Fruit fly (Drosophila melanogaster) whole organism, embryonic: ENCODE measurements around the gene upSET.

Experiments used
- Atf-2 ChIP-seq: fragments of 200-800 bp; sonication (Bioruptor generic); optimal IDR thresholded peaks from 2 replicates; lab custom pipeline; 2016; ENCODE audit warnings: missing biosample characterization, missing genetic modification characterization
- Atf6 ChIP-seq: fragments of 200-800 bp; sonication (Bioruptor generic); IDR thresholded peaks from 2 replicates; pipeline ENCODE4 v1.3.6; 2022; ENCODE audit warnings: missing biosample characterization, missing genetic modification characterization
- BEAF-32 ChIP-seq: fragments of 200-800 bp; sonication (Bioruptor generic); optimal IDR thresholded peaks from 3 replicates; lab custom pipeline; 2017; ENCODE audit warnings: missing biosample characterization, missing genetic modification characterization, mild to moderate bottlenecking, moderate library complexity, missing genetic modification reagents
- CG10543 ChIP-seq: fragments of 200-800 bp; sonication (Bioruptor generic); optimal IDR thresholded peaks from 3 replicates; lab custom pipeline; 2017; ENCODE audit warnings: missing biosample characterization, mild to moderate bottlenecking, missing genetic modification characterization, moderate library complexity
- CG10979 ChIP-seq: fragments of 200-800 bp; sonication (Bioruptor generic); optimal IDR thresholded peaks from 2 replicates; lab custom pipeline; 2018; ENCODE audit warnings: missing biosample characterization, mild to moderate bottlenecking, missing genetic modification characterization, moderate library complexity
- CG11456 ChIP-seq: fragments of 200-800 bp; sonication (Bioruptor generic); IDR thresholded peaks from 3 replicates; pipeline ENCODE4 v1.3.6; 2022; ENCODE audit warnings: missing biosample characterization, missing genetic modification characterization
- CG11696 ChIP-seq: fragments of 200-800 bp; sonication (Bioruptor generic); IDR thresholded peaks from 2 replicates; pipeline ENCODE4 v1.3.6; 2022; ENCODE audit warnings: missing biosample characterization, missing genetic modification characterization
- CG1602 ChIP-seq: fragments of 200-800 bp; sonication (Bioruptor generic); optimal IDR thresholded peaks from 3 replicates; lab custom pipeline; 2016; ENCODE audit warnings: missing biosample characterization, missing genetic modification characterization
- CG16813 ChIP-seq: fragments of 200-800 bp; sonication (Bioruptor generic); IDR thresholded peaks from 3 replicates; pipeline ENCODE4 v1.3.6; 2022; ENCODE audit warnings: missing biosample characterization, missing genetic modification characterization; ENCODE audit not compliant: partially characterized antibody
- CG18011 ChIP-seq: fragments of 200-800 bp; sonication (Bioruptor generic); optimal IDR thresholded peaks from 2 replicates; lab custom pipeline; 2017; ENCODE audit warnings: missing biosample characterization, missing genetic modification characterization, mild to moderate bottlenecking, moderate library complexity, missing genotype
- CG18619 ChIP-seq: fragments of 200-800 bp; sonication (Bioruptor generic); optimal IDR thresholded peaks from 3 replicates; lab custom pipeline; 2017; ENCODE audit warnings: missing biosample characterization, mild to moderate bottlenecking, missing genetic modification characterization
- CG2199 ChIP-seq: fragments of 200-800 bp; sonication (Bioruptor generic); IDR thresholded peaks from 3 replicates; pipeline ENCODE4 v1.3.6; 2022; ENCODE audit warnings: missing biosample characterization, missing genetic modification characterization
- CG2889 ChIP-seq: fragments of 200-800 bp; sonication (Bioruptor generic); IDR thresholded peaks from 3 replicates; pipeline ENCODE4 v1.3.6; 2022; ENCODE audit warnings: missing biosample characterization, missing genetic modification characterization
- CG30403 ChIP-seq: fragments of 200-800 bp; sonication (Bioruptor generic); optimal IDR thresholded peaks from 3 replicates; lab custom pipeline; 2016; ENCODE audit warnings: missing biosample characterization, missing genetic modification characterization
- CG31224 ChIP-seq: fragments of 200-800 bp; sonication (Bioruptor generic); IDR thresholded peaks from 2 replicates; pipeline ENCODE4 v1.3.6; 2022; ENCODE audit warnings: missing biosample characterization, missing genetic modification characterization
- CG3163 ChIP-seq: fragments of 200-800 bp; sonication (Bioruptor generic); optimal IDR thresholded peaks from 3 replicates; lab custom pipeline; 2016; ENCODE audit warnings: missing biosample characterization, missing genetic modification characterization
- CG3407 ChIP-seq: fragments of 200-800 bp; sonication (Bioruptor generic); optimal IDR thresholded peaks from 2 replicates; lab custom pipeline; 2018; ENCODE audit warnings: missing biosample characterization, mild to moderate bottlenecking, missing genetic modification characterization
- CG3726 ChIP-seq: fragments of 200-800 bp; sonication (Bioruptor generic); IDR thresholded peaks from 3 replicates; pipeline ENCODE4, ENCODE4 v1.3.6; 2022; ENCODE audit warnings: missing biosample characterization, missing genetic modification characterization
- CG3838 ChIP-seq: fragments of 200-800 bp; sonication (Bioruptor generic); optimal IDR thresholded peaks from 3 replicates; lab custom pipeline; 2016; ENCODE audit warnings: missing biosample characterization, missing genetic modification characterization
- CG6175 ChIP-seq: fragments of 200-800 bp; sonication (Bioruptor generic); IDR thresholded peaks from 3 replicates; pipeline ENCODE4 v1.3.6; 2022; ENCODE audit warnings: missing biosample characterization, missing genetic modification characterization
- CG6765 ChIP-seq: fragments of 200-800 bp; sonication (Bioruptor generic); optimal IDR thresholded peaks from 3 replicates; lab custom pipeline; 2017; ENCODE audit warnings: missing biosample characterization, mild to moderate bottlenecking, missing genetic modification characterization
- CG7839 ChIP-seq: fragments of 200-800 bp; sonication (Bioruptor generic); optimal IDR thresholded peaks from 3 replicates; lab custom pipeline; 2018; ENCODE audit warnings: missing biosample characterization, mild to moderate bottlenecking, missing genetic modification characterization, moderate library complexity
- CG7963 ChIP-seq: fragments of 200-800 bp; sonication (Bioruptor generic); IDR thresholded peaks from 3 replicates; pipeline ENCODE4 v1.3.6; 2022; ENCODE audit warnings: missing biosample characterization, missing genetic modification characterization; ENCODE audit not compliant: partially characterized antibody
- CG8944 ChIP-seq: fragments of 200-800 bp; sonication (Bioruptor generic); optimal IDR thresholded peaks from 3 replicates; lab custom pipeline; 2016; ENCODE audit warnings: missing biosample characterization, missing genetic modification characterization
- CG9797 ChIP-seq: fragments of 200-800 bp; sonication (Bioruptor generic); optimal IDR thresholded peaks from 3 replicates; lab custom pipeline; 2018; ENCODE audit warnings: missing biosample characterization, mild to moderate bottlenecking, missing genetic modification characterization
- Deaf1 ChIP-seq: fragments of 200-800 bp; optimal IDR thresholded peaks from 3 replicates; lab custom pipeline; 2019; ENCODE audit warnings: missing biosample characterization, mild to moderate bottlenecking, missing genetic modification characterization, moderate library complexity
- Dref ChIP-seq: fragments of 200-800 bp; sonication (Bioruptor generic); IDR thresholded peaks from 2 replicates; pipeline ENCODE4 v1.3.6; 2022; ENCODE audit warnings: missing biosample characterization, missing genetic modification characterization
- H15 ChIP-seq: fragments of 200-800 bp; sonication (Bioruptor generic); IDR thresholded peaks from 3 replicates; pipeline ENCODE4 v1.3.6; 2022; ENCODE audit warnings: missing biosample characterization, missing genetic modification characterization
- HmgD ChIP-seq: fragments of 200-800 bp; sonication (Bioruptor generic); optimal IDR thresholded peaks from 3 replicates; lab custom pipeline; 2016; ENCODE audit warnings: missing biosample characterization, missing genetic modification characterization
- Hr51 ChIP-seq, 2 experiments: fragments of 200-800 bp; sonication (Bioruptor generic); optimal IDR thresholded peaks; 2 replicates in 1 of 2; 3 replicates in 1 of 2; lab custom pipeline; 2016 to 2018; ENCODE audit warnings: missing biosample characterization in 2 of 2, missing genetic modification characterization in 2 of 2, mild to moderate bottlenecking in 1 of 2, moderate library complexity in 1 of 2
- MESR4 ChIP-seq: fragments of 200-800 bp; sonication (Bioruptor generic); optimal IDR thresholded peaks from 2 replicates; lab custom pipeline; 2018; ENCODE audit warnings: missing biosample characterization, mild to moderate bottlenecking, missing genetic modification characterization, moderate library complexity
- Mrtf ChIP-seq: fragments of 200-800 bp; sonication (Bioruptor generic); IDR thresholded peaks from 3 replicates; pipeline ENCODE4 v1.3.6; 2022; ENCODE audit warnings: missing biosample characterization, missing genetic modification characterization
- Side ChIP-seq: fragments of 200-800 bp; sonication (Bioruptor generic); optimal IDR thresholded peaks from 2 replicates; lab custom pipeline; 2016; ENCODE audit warnings: missing biosample characterization, missing genetic modification characterization
- TFAM ChIP-seq: fragments of 200-800 bp; sonication (Bioruptor generic); optimal IDR thresholded peaks from 2 replicates; lab custom pipeline; 2017; ENCODE audit warnings: missing biosample characterization, missing genetic modification characterization, inconsistent platforms
- crc ChIP-seq: fragments of 200-800 bp; sonication (Bioruptor generic); optimal IDR thresholded peaks from 2 replicates; lab custom pipeline; 2016; ENCODE audit warnings: missing biosample characterization, missing genetic modification characterization
- cwo ChIP-seq: fragments of 200-800 bp; sonication (Bioruptor generic); optimal IDR thresholded peaks from 3 replicates; lab custom pipeline; 2017; ENCODE audit warnings: missing biosample characterization, missing genetic modification characterization, mild to moderate bottlenecking, moderate library complexity, missing genetic modification reagents
- dimm ChIP-seq: fragments of 200-800 bp; sonication (Bioruptor generic); IDR thresholded peaks from 2 replicates; pipeline ENCODE4 v1.3.6; 2022; ENCODE audit warnings: missing biosample characterization, missing genetic modification characterization
- dmrt11E ChIP-seq: fragments of 200-800 bp; sonication (Bioruptor generic); optimal IDR thresholded peaks from 3 replicates; lab custom pipeline; 2018; ENCODE audit warnings: missing biosample characterization, mild to moderate bottlenecking, missing genetic modification characterization, moderate library complexity
- fu2 ChIP-seq: fragments of 200-800 bp; sonication (Bioruptor generic); optimal IDR thresholded peaks from 2 replicates; lab custom pipeline; 2016; ENCODE audit warnings: missing biosample characterization, missing genetic modification characterization
- gro ChIP-seq: fragments of 200-800 bp; sonication (Bioruptor generic); optimal IDR thresholded peaks from 2 replicates; lab custom pipeline; 2016; ENCODE audit warnings: missing biosample characterization, missing genetic modification characterization
- insv ChIP-seq, 2 experiments: fragments of 200-800 bp; sonication (Bioruptor generic); optimal IDR thresholded peaks; 3 replicates each; lab custom pipeline; 2016 to 2018; ENCODE audit warnings: missing biosample characterization in 2 of 2, missing genetic modification characterization in 2 of 2
- mam ChIP-seq: fragments of 200-800 bp; sonication (Bioruptor generic); optimal IDR thresholded peaks from 3 replicates; lab custom pipeline; 2016; ENCODE audit warnings: missing biosample characterization, missing genetic modification characterization
- pita ChIP-seq: fragments of 200-800 bp; sonication (Bioruptor generic); optimal IDR thresholded peaks from 2 replicates; lab custom pipeline; 2017; ENCODE audit warnings: missing biosample characterization, mild to moderate bottlenecking, missing genetic modification characterization
- salm ChIP-seq: fragments of 200-800 bp; sonication (Bioruptor generic); optimal IDR thresholded peaks from 2 replicates; lab custom pipeline; 2018; ENCODE audit warnings: missing biosample characterization, mild to moderate bottlenecking, missing genetic modification characterization
- schlank ChIP-seq: fragments of 200-800 bp; sonication (Bioruptor generic); optimal IDR thresholded peaks from 2 replicates; lab custom pipeline; 2018; ENCODE audit warnings: missing biosample characterization, mild to moderate bottlenecking, missing genetic modification characterization
- slp2 ChIP-seq: fragments of 200-800 bp; sonication (Bioruptor generic); optimal IDR thresholded peaks from 2 replicates; lab custom pipeline; 2016; ENCODE audit warnings: missing biosample characterization, missing genetic modification characterization
- vfl ChIP-seq: fragments of 200-800 bp; sonication (Bioruptor generic); optimal IDR thresholded peaks from 2 replicates; lab custom pipeline; 2016; ENCODE audit warnings: missing biosample characterization, missing genetic modification characterization
- vvl ChIP-seq: fragments of 200-800 bp; sonication (Bioruptor generic); IDR thresholded peaks from 2 replicates; pipeline ENCODE4 v1.3.6; 2022; ENCODE audit warnings: missing biosample characterization, missing genetic modification characterization
- wdn ChIP-seq: fragments of 200-800 bp; sonication (Bioruptor generic); IDR thresholded peaks from 2 replicates; pipeline ENCODE4 v1.3.6; 2022; ENCODE audit warnings: missing biosample characterization, missing genetic modification characterization

upSET gene

dm6 chr3L:14037655-14038644 is 36.0 kb downstream of the upSET start (continued):
- TF ChIP-seq CG11456, result 0 out of 3 replicates have a peak, but pooled peaks have one; percentile 21
- no peak for TF ChIP-seq CG16813 (GFP tag; lab: Robert Waterston, UW)
- TF ChIP-seq Deaf1 (tag; lab: Kevin White, UChicago), result no peak
- no peak for TF ChIP-seq schlank
- TF ChIP-seq insv (GFP tag; optimal IDR thresholded peaks at IDR 0.05; lab: Kevin White, UChicago), result peak in 1 of 2 experiments; percentile 2
- TF ChIP-seq vfl (GFP tag; lab: Kevin White, UChicago), result no peak
- no peak for TF ChIP-seq CG2199 (GFP tag; lab: Robert Waterston, UW)
- no peak for TF ChIP-seq slp2 (GFP tag; lab: Kevin White, UChicago)
- TF ChIP-seq Mrtf, result no peak
- TF ChIP-seq dmrt11E (tag; lab: Kevin White, UChicago), result no peak
- TF ChIP-seq Dref (GFP tag; lab: Robert Waterston, UW), result no peak
- TF ChIP-seq salm (tag; lab: Kevin White, UChicago), result no peak
- TF ChIP-seq CG6765 (GFP tag; lab: Kevin White, UChicago), result peak; percentile 2
- no peak for TF ChIP-seq HmgD (GFP tag; lab: Kevin White, UChicago)
- no peak for TF ChIP-seq crc
- no peak for TF ChIP-seq TFAM
- no peak for TF ChIP-seq CG2889
- TF ChIP-seq cwo, result peak; percentile 79
- TF ChIP-seq wdn (GFP tag; lab: Robert Waterston, UW), result no peak
- TF ChIP-seq CG9797 (GFP tag; lab: Kevin White, UChicago), result no peak
- TF ChIP-seq CG6175 (GFP tag; lab: Robert Waterston, UW), result no peak
- TF ChIP-seq CG3838 (GFP tag; lab: Kevin White, UChicago), result no peak
- no peak for TF ChIP-seq CG3163 (GFP tag; lab: Kevin White, UChicago)
- no peak for TF ChIP-seq fu2
- no peak for TF ChIP-seq H15 (GFP tag; lab: Robert Waterston, UW)
- TF ChIP-seq CG3407, result no peak
- no peak for TF ChIP-seq CG18619 (GFP tag; lab: Kevin White, UChicago)
- peak; percentile 26; the same call in 1 of the 2 replicates for TF ChIP-seq vvl (GFP tag; lab: Robert Waterston, UW)
- no peak for TF ChIP-seq CG1602
- TF ChIP-seq CG30403 (GFP tag; lab: Kevin White, UChicago), result no peak
- no peak for TF ChIP-seq MESR4 (GFP tag; lab: Kevin White, UChicago)
- TF ChIP-seq CG10979 (tag; lab: Kevin White, UChicago), result no peak
- TF ChIP-seq dimm, result no peak
- no peak for TF ChIP-seq CG18011 (GFP tag; lab: Kevin White, UChicago)
- TF ChIP-seq Side (GFP tag; lab: Kevin White, UChicago), result no peak
- TF ChIP-seq pita (GFP tag; lab: Kevin White, UChicago), result no peak
- no peak for TF ChIP-seq CG31224
- no peak for TF ChIP-seq mam
- TF ChIP-seq CG8944 (GFP tag; lab: Kevin White, UChicago), result no peak
- TF ChIP-seq gro, result no peak
- TF ChIP-seq Atf-2 (GFP tag; lab: Kevin White, UChicago), result no peak
- no peak for TF ChIP-seq CG7963 (GFP tag; lab: Robert Waterston, UW)
- no peak for TF ChIP-seq CG3726 (GFP tag; lab: Robert Waterston, UW)
- peak; percentile 12 for TF ChIP-seq CG10543 (GFP tag; lab: Kevin White, UChicago)
- TF ChIP-seq CG7839 (tag; lab: Kevin White, UChicago), result no peak
- no peak for TF ChIP-seq CG11696 (GFP tag; lab: Robert Waterston, UW)
- no peak for TF ChIP-seq Hr51 (GFP tag; optimal IDR thresholded peaks at IDR 0.05; lab: Kevin White, UChicago)
- no peak for TF ChIP-seq BEAF-32 (GFP tag; lab: Kevin White, UChicago)
- TF ChIP-seq Atf6 (GFP tag; lab: Robert Waterston, UW), result no peak
